Worm (Caenorhabditis elegans) whole organism, L3 larva: Measurements from ENCODE around the gene srw-53.

ENCODE experiments used
- aly-2 ChIP-seq: fragments of 150-350 bp; optimal IDR thresholded peaks from 2 replicates; lab custom pipeline; 2014; ENCODE audit warnings: missing biosample characterization, missing genetic modification characterization
- daf-12 ChIP-seq: fragments of 150-350 bp; optimal IDR thresholded peaks from 2 replicates; lab custom pipeline; 2014; ENCODE audit warnings: missing biosample characterization, missing genetic modification reagents, missing genetic modification characterization
- egl-27 ChIP-seq: sonication (generic microtip); optimal IDR thresholded peaks from 4 replicates; lab custom pipeline; 2017; ENCODE audit warnings: missing biosample characterization, missing genetic modification reagents, missing genetic modification characterization
- fkh-2 ChIP-seq: fragments of 150-350 bp; optimal IDR thresholded peaks from 2 replicates; lab custom pipeline; 2014; ENCODE audit warnings: missing biosample characterization, missing genetic modification reagents, missing genetic modification characterization
- fos-1 ChIP-seq: fragments of 150-350 bp; optimal IDR thresholded peaks from 2 replicates; lab custom pipeline; 2014; ENCODE audit warnings: missing biosample characterization, missing genetic modification characterization
- jun-1 ChIP-seq: fragments of 150-350 bp; optimal IDR thresholded peaks from 2 replicates; lab custom pipeline; 2014; ENCODE audit warnings: missing biosample characterization, missing genetic modification reagents, missing genetic modification characterization
- lin-15B ChIP-seq: fragments of 150-350 bp; optimal IDR thresholded peaks from 2 replicates; lab custom pipeline; 2014; ENCODE audit warnings: missing biosample characterization, missing genetic modification characterization
- mdl-1 ChIP-seq: fragments of 150-350 bp; optimal IDR thresholded peaks from 2 replicates; lab custom pipeline; 2014; ENCODE audit warnings: missing biosample characterization, missing genetic modification characterization
- pha-4 ChIP-seq: fragments of 150-350 bp; optimal IDR thresholded peaks from 2 replicates; lab custom pipeline; 2014; ENCODE audit warnings: missing biosample characterization, missing genetic modification reagents, missing genetic modification characterization
- snpc-4 ChIP-seq: fragments of 150-350 bp; optimal IDR thresholded peaks from 2 replicates; lab custom pipeline; 2014; ENCODE audit warnings: missing biosample characterization, missing genetic modification characterization
- unc-39 ChIP-seq: sonication (generic microtip); optimal IDR thresholded peaks from 4 replicates; lab custom pipeline; 2017; ENCODE audit warnings: missing biosample characterization, missing genetic modification characterization
- ztf-11 ChIP-seq: fragments of 150-350 bp; optimal IDR thresholded peaks from 2 replicates; lab custom pipeline; 2014; ENCODE audit warnings: missing biosample characterization, missing genetic modification characterization
- ztf-4 ChIP-seq: fragments of 150-350 bp; optimal IDR thresholded peaks from 2 replicates; lab custom pipeline; 2014; ENCODE audit warnings: missing biosample characterization, missing genetic modification characterization

DNA sequence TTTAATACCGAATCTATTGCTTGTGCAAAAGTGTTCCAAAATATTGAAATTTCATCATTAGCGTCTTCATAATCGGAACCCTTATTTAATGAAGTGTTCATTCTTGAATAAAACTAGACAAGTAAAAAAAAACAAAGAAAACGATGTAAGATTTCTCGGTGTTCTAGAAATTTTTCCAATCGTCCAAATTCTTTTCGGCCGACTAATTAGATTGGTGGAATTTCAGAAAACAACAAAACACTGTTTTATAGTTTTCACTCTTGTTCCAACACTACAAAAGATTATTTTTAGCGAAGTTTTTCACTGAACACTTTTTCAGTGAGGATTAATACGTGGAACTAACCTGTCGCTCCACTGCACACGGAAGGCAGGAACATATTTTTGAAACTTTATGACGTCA, 9.5 kb downstream of the srw-53 start, which contains the start of gene srw-56:
- TF ChIP-seq aly-2 (tag; lab: Kevin White, UChicago) (no peak), fkh-2 (no peak), daf-12 (tag; lab: Kevin White, UChicago) (no peak), snpc-4 (tag; lab: Kevin White, UChicago) (no peak), pha-4 (no peak), unc-39 (tag; lab: Kevin White, UChicago) (no peak), lin-15B (no peak), jun-1 (no peak), ztf-4 (no peak), mdl-1 (tag; lab: Kevin White, UChicago) (no peak), egl-27 (tag; lab: Kevin White, UChicago) (no peak), fos-1 (tag; lab: Kevin White, UChicago) (no peak), ztf-11 (tag; lab: Kevin White, UChicago) (no peak)
